Worm (Caenorhabditis elegans): Measurements from ENCODE around the gene C29F9.5.
A peak's percentile ranks its signal among the peaks of the same experiment; 100 is the strongest.

The C29F9.5 gene

ce11 chrIII:92247-92646 is 25.1 kb upstream of the C29F9.5 start:
- TF ChIP-seq D2030.7 (GFP tag; IDR thresholded peaks at IDR 0.05): no peak
- no peak for TF ChIP-seq rec-8 (tag; optimal IDR thresholded peaks at IDR 0.05)
- TF ChIP-seq hlh-12 (tag; optimal IDR thresholded peaks at IDR 0.05): no peak
- no peak for TF ChIP-seq zim-3 (tag; optimal IDR thresholded peaks at IDR 0.05)
- TF ChIP-seq chd-7 (tag; optimal IDR thresholded peaks at IDR 0.05): no peak
- TF ChIP-seq lin-35 (GFP tag; optimal IDR thresholded peaks at IDR 0.05): no peak
- TF ChIP-seq ekl-4 (GFP tag; IDR thresholded peaks at IDR 0.05): no peak
- no peak for TF ChIP-seq B0336.3 (GFP tag; IDR thresholded peaks at IDR 0.05)
- TF ChIP-seq lag-1 (GFP tag; IDR thresholded peaks at IDR 0.05): no peak
- TF ChIP-seq ztf-3 (GFP tag; optimal IDR thresholded peaks at IDR 0.05): no peak
- TF ChIP-seq die-1 (tag; optimal IDR thresholded peaks at IDR 0.05): no peak
- TF ChIP-seq him-1 (tag; optimal IDR thresholded peaks at IDR 0.05): no peak
- TF ChIP-seq snpc-3.4 (tag; optimal IDR thresholded peaks at IDR 0.05): no peak
- no peak for TF ChIP-seq B0035.1 (tag; optimal IDR thresholded peaks at IDR 0.05)
- TF ChIP-seq lir-1 (GFP tag; conservative IDR thresholded peaks at IDR 0.05): no peak
- TF ChIP-seq hrde-1 (tag; optimal IDR thresholded peaks at IDR 0.05; ENCODE audit: borderline replicate concordance): no peak
- no peak for TF ChIP-seq ztf-25 (GFP tag; IDR thresholded peaks at IDR 0.05)
- TF ChIP-seq ceh-79 (tag; optimal IDR thresholded peaks at IDR 0.05): no peak
- no peak for TF ChIP-seq atf-7 (tag; optimal IDR thresholded peaks at IDR 0.05)
- TF ChIP-seq lin-40 (tag; optimal IDR thresholded peaks at IDR 0.05): no peak

ce11 chrIII:94759-95330 is 22.5 kb upstream of the C29F9.5 start, which contains the start of gene pat-4:
Gene pat-4 (minus strand): TSS chrIII:94809.
- TF ChIP-seq ztf-28 (GFP tag; IDR thresholded peaks at IDR 0.05) (no peak), ekl-4 (GFP tag; IDR thresholded peaks at IDR 0.05) (no peak), F57A8.1 (GFP tag; optimal IDR thresholded peaks at IDR 0.05) (no peak), ztf-6 (GFP tag; IDR thresholded peaks at IDR 0.05) (no peak), attf-5 (GFP tag; optimal IDR thresholded peaks at IDR 0.05) (no peak), lin-35 (GFP tag; optimal IDR thresholded peaks at IDR 0.05) (no peak), fkh-3 (tag; optimal IDR thresholded peaks at IDR 0.05) (no peak), F23B12.7 (tag; optimal IDR thresholded peaks at IDR 0.05; ENCODE audit: insufficient read depth) (no peak), tbp1 (GFP tag; optimal IDR thresholded peaks at IDR 0.05) (no peak), cebp-1 (GFP tag; IDR thresholded peaks at IDR 0.05) (no peak), cebp-1 (tag; optimal IDR thresholded peaks at IDR 0.05) (peak; percentile 42), ceh-40 (GFP tag; IDR thresholded peaks at IDR 0.05) (no peak), lin-40 (tag; optimal IDR thresholded peaks at IDR 0.05) (no peak), zim-3 (tag; optimal IDR thresholded peaks at IDR 0.05) (no peak), egrh-3 (GFP tag; IDR thresholded peaks at IDR 0.05) (no peak), Y53F4B.3 (GFP tag; IDR thresholded peaks at IDR 0.05) (no peak), hmg-1.2 (GFP tag; IDR thresholded peaks at IDR 0.05) (peak; percentile 88), Y67H2A.10 (GFP tag; conservative IDR thresholded peaks at IDR 0.05) (no peak)

- TF ChIP-seq Y56A3A.18 (GFP tag; IDR thresholded peaks at IDR 0.05) (no peak), snpc-3.4 (tag; optimal IDR thresholded peaks at IDR 0.05) (no peak), Y53F4B.3 (GFP tag; IDR thresholded peaks at IDR 0.05) (no peak), hmg-1.2 (GFP tag; IDR thresholded peaks at IDR 0.05) (peak; percentile 90), cebp-1 (GFP tag; IDR thresholded peaks at IDR 0.05) (no peak), cebp-1 (tag; optimal IDR thresholded peaks at IDR 0.05) (peak; percentile 0), F10E7.11 (tag; optimal IDR thresholded peaks at IDR 0.05) (no peak), nhr-80 (tag; optimal IDR thresholded peaks at IDR 0.05) (no peak)
Measured at ce11 chrIII:96196-96595, 21.1 kb upstream of the C29F9.5 start.

Measured in whole organism, young adult.